Worm (Caenorhabditis elegans) whole organism, L4/young adult: ENCODE results near the gene ZK637.12.

ENCODE experiments used
- W03F9.2 ChIP-seq: fragments of 150-350 bp; optimal IDR thresholded peaks from 2 replicates; lab custom pipeline; 2014; ENCODE audit warnings: missing biosample characterization, missing genetic modification characterization
- dao-5 ChIP-seq: sonication (generic microtip); optimal IDR thresholded peaks from 2 replicates; lab custom pipeline; 2016; ENCODE audit warnings: missing genotype, missing genetic modification characterization, moderate library complexity, missing compliant biosample characterization
- him-1 ChIP-seq: sonication (generic microtip); optimal IDR thresholded peaks from 2 replicates; lab custom pipeline; 2016; ENCODE audit warnings: missing genotype, missing genetic modification reagents, missing genetic modification characterization, missing compliant biosample characterization

- no peak for TF ChIP-seq dao-5 (tag; lab: Kevin White, UChicago)
- TF ChIP-seq him-1, result no peak
- no peak for TF ChIP-seq W03F9.2
These were observed 34.1 kb upstream of the ZK637.12 start, which contains the start of gene lnkn-1 for ce11 chrIII:8889931-8890330.
